Worm (Caenorhabditis elegans) whole organism, L1 larva: Measurements from ENCODE around the gene immt-1.

Experiments used
- C04F5.9 ChIP-seq: sonication (generic microtip); optimal IDR thresholded peaks from 2 replicates; lab custom pipeline; 2016; ENCODE audit warnings: missing genetic modification characterization, missing compliant biosample characterization
- C34B4.2 ChIP-seq: sonication (generic microtip); optimal IDR thresholded peaks from 2 replicates; lab custom pipeline; 2017; ENCODE audit warnings: mild to moderate bottlenecking, missing genetic modification characterization, missing compliant biosample characterization
- Y116A8C.19 ChIP-seq: sonication (generic microtip); optimal IDR thresholded peaks from 2 replicates; lab custom pipeline; 2016; ENCODE audit warnings: missing compliant biosample characterization, missing genetic modification characterization, borderline replicate concordance
- alr-1 ChIP-seq: fragments of 200-800 bp; sonication (Bioruptor generic); optimal IDR thresholded peaks from 2 replicates; lab custom pipeline; 2018; ENCODE audit warnings: borderline replicate concordance, mild to moderate bottlenecking, missing genetic modification characterization, missing compliant biosample characterization
- aly-2 ChIP-seq: fragments of 150-350 bp; optimal IDR thresholded peaks from 2 replicates; lab custom pipeline; 2014; ENCODE audit warnings: missing biosample characterization, missing genetic modification characterization
- ama-1 ChIP-seq: fragments of 150-350 bp; optimal IDR thresholded peaks from 2 replicates; lab custom pipeline; 2014
- ceh-8 ChIP-seq: fragments of 200-800 bp; sonication (Bioruptor generic); optimal IDR thresholded peaks from 2 replicates; lab custom pipeline; 2018; ENCODE audit warnings: mild to moderate bottlenecking, missing genetic modification characterization, moderate library complexity, missing compliant biosample characterization
- ceh-82 ChIP-seq, 3 experiments: fragments of 150-350 bp in 1 of 3; sonication (generic microtip) in 2 of 3; optimal IDR thresholded peaks; 2 replicates each; lab custom pipeline; 2014 to 2017; ENCODE audit warnings: missing biosample characterization in 3 of 3, missing genetic modification characterization in 3 of 3
- ceh-88 ChIP-seq: fragments of 200-800 bp; sonication (Bioruptor generic); IDR thresholded peaks from 2 replicates; pipeline ENCODE4 v1.3.6; 2022; ENCODE audit warnings: missing genetic modification characterization, missing compliant biosample characterization
- ceh-90 ChIP-seq: sonication (generic microtip); optimal IDR thresholded peaks from 2 replicates; lab custom pipeline; 2016; ENCODE audit warnings: missing genetic modification characterization, missing compliant biosample characterization
- ces-1 ChIP-seq: fragments of 150-350 bp; optimal IDR thresholded peaks from 2 replicates; lab custom pipeline; 2014; ENCODE audit warnings: missing biosample characterization, missing genetic modification reagents, missing genetic modification characterization
- dpl-1 ChIP-seq, 3 experiments: fragments of 150-350 bp in 2 of 3; sonication (generic microtip) in 1 of 3; optimal IDR thresholded peaks; 2 replicates each; lab custom pipeline; 2014 to 2017; ENCODE audit warnings: missing biosample characterization in 3 of 3, missing genetic modification characterization in 3 of 3, missing genetic modification reagents in 3 of 3
- dsc-1 ChIP-seq: sonication (generic microtip); optimal IDR thresholded peaks from 2 replicates; lab custom pipeline; 2016; ENCODE audit warnings: mild to moderate bottlenecking, missing genetic modification characterization, missing compliant biosample characterization
- efl-1 ChIP-seq, 4 experiments: fragments of 150-350 bp; optimal IDR thresholded peaks in 3 of 4; peaks in 1 of 4; 1 replicate in 1 of 4; 2 replicates in 3 of 4; lab custom pipeline; 2014; ENCODE audit warnings: missing biosample characterization in 2 of 4, missing genetic modification characterization in 2 of 4, missing genetic modification reagents in 2 of 4
- efl-3 ChIP-seq: fragments of 200-800 bp; sonication (Bioruptor generic); optimal IDR thresholded peaks from 2 replicates; lab custom pipeline; 2018; ENCODE audit warnings: mild to moderate bottlenecking, missing genetic modification characterization, missing compliant biosample characterization
- egl-13 ChIP-seq: sonication (generic microtip); optimal IDR thresholded peaks from 2 replicates; lab custom pipeline; 2016; ENCODE audit warnings: missing genotype, missing genetic modification reagents, missing genetic modification characterization, missing compliant biosample characterization
- egl-27 ChIP-seq, 2 experiments: fragments of 150-350 bp in 1 of 2; sonication (generic microtip); optimal IDR thresholded peaks; 3 replicates each; lab custom pipeline; 2017 to 2018; ENCODE audit warnings: missing biosample characterization in 2 of 2, missing genetic modification characterization in 2 of 2, missing genetic modification reagents in 2 of 2
- elt-2 ChIP-seq: sonication (generic microtip); optimal IDR thresholded peaks from 2 replicates; lab custom pipeline; 2016; ENCODE audit warnings: missing genetic modification characterization, mild to moderate bottlenecking, inconsistent platforms, missing compliant biosample characterization, missing genetic modification reagents
- elt-3 ChIP-seq, 6 experiments: fragments of 150-350 bp in 1 of 6; sonication (generic microtip); optimal IDR thresholded peaks; 2 replicates each; lab custom pipeline; 2017 to 2018; ENCODE audit warnings: missing biosample characterization in 6 of 6, missing genetic modification characterization in 6 of 6, inconsistent platforms in 1 of 6
- fkh-10 ChIP-seq: sonication (generic microtip); optimal IDR thresholded peaks from 2 replicates; lab custom pipeline; 2017; ENCODE audit warnings: missing biosample characterization, missing genetic modification reagents, missing genetic modification characterization
- fkh-4 ChIP-seq: sonication (generic microtip); optimal IDR thresholded peaks from 2 replicates; lab custom pipeline; 2016; ENCODE audit warnings: missing compliant biosample characterization, missing genetic modification characterization, borderline replicate concordance
- fkh-8 ChIP-seq: sonication (generic microtip); optimal IDR thresholded peaks from 2 replicates; lab custom pipeline; 2016; ENCODE audit warnings: mild to moderate bottlenecking, missing genetic modification characterization, missing compliant biosample characterization
- grh-1 ChIP-seq: fragments of 200-800 bp; sonication (Bioruptor generic); IDR thresholded peaks from 2 replicates; pipeline ENCODE4 v1.3.6; 2022; ENCODE audit warnings: missing genetic modification reagents, missing genetic modification characterization, missing compliant biosample characterization
- hpl-2 ChIP-seq: fragments of 150-350 bp; optimal IDR thresholded peaks from 2 replicates; lab custom pipeline; 2014; ENCODE audit warnings: missing biosample characterization, missing genetic modification reagents, missing genetic modification characterization
- jun-1 ChIP-seq: fragments of 150-350 bp; optimal IDR thresholded peaks from 2 replicates; lab custom pipeline; 2014; ENCODE audit warnings: missing biosample characterization, missing genetic modification reagents, missing genetic modification characterization
- lin-14 ChIP-seq: fragments of 200-800 bp; sonication (Bioruptor generic); optimal IDR thresholded peaks from 2 replicates; lab custom pipeline; 2018; ENCODE audit warnings: mild to moderate bottlenecking, missing genetic modification characterization, moderate library complexity, missing compliant biosample characterization
- lin-15B ChIP-seq: fragments of 150-350 bp; sonication (generic microtip); optimal IDR thresholded peaks from 3 replicates; lab custom pipeline; 2014; ENCODE audit warnings: missing biosample characterization, missing genetic modification characterization
- mab-9 ChIP-seq: fragments of 200-800 bp; sonication (Bioruptor generic); IDR thresholded peaks from 2 replicates; pipeline ENCODE4 v1.3.6; 2022; ENCODE audit warnings: missing genetic modification reagents, missing genetic modification characterization, missing compliant biosample characterization
- mdl-1 ChIP-seq, 2 experiments: fragments of 150-350 bp; optimal IDR thresholded peaks; 2 replicates each; lab custom pipeline; 2014 to 2017; ENCODE audit warnings: missing biosample characterization in 2 of 2, missing genetic modification characterization in 2 of 2, inconsistent platforms in 1 of 2
- mef-2 ChIP-seq: fragments of 150-350 bp; optimal IDR thresholded peaks from 2 replicates; lab custom pipeline; 2014; ENCODE audit warnings: missing biosample characterization, missing genetic modification characterization
- mep-1 ChIP-seq: fragments of 150-350 bp; optimal IDR thresholded peaks from 2 replicates; lab custom pipeline; 2014; ENCODE audit warnings: missing biosample characterization, missing genetic modification characterization
- nhr-12 ChIP-seq: sonication (generic microtip); optimal IDR thresholded peaks from 2 replicates; lab custom pipeline; 2017; ENCODE audit warnings: missing biosample characterization, missing genetic modification characterization
- nhr-20 ChIP-seq: sonication (generic microtip); optimal IDR thresholded peaks from 2 replicates; lab custom pipeline; 2016; ENCODE audit warnings: mild to moderate bottlenecking, missing genetic modification characterization, missing compliant biosample characterization
- nhr-47 ChIP-seq: sonication (generic microtip); optimal IDR thresholded peaks from 2 replicates; lab custom pipeline; 2016; ENCODE audit warnings: mild to moderate bottlenecking, missing genetic modification characterization, moderate library complexity, missing compliant biosample characterization
- nhr-71 ChIP-seq: sonication (generic microtip); optimal IDR thresholded peaks from 2 replicates; lab custom pipeline; 2016; ENCODE audit warnings: mild to moderate bottlenecking, missing genetic modification characterization, moderate library complexity, missing compliant biosample characterization
- nhr-77 ChIP-seq: fragments of 150-350 bp; optimal IDR thresholded peaks from 2 replicates; lab custom pipeline; 2014; ENCODE audit warnings: missing biosample characterization, missing genetic modification characterization
- nhr-85 ChIP-seq: sonication (generic microtip); peaks from one replicate; lab custom pipeline; 2016; ENCODE audit warnings: missing genetic modification characterization, inconsistent platforms, missing compliant biosample characterization
- pag-3 ChIP-seq: sonication (generic microtip); optimal IDR thresholded peaks from 2 replicates; lab custom pipeline; 2017; ENCODE audit warnings: missing genetic modification characterization, mild to moderate bottlenecking, missing compliant biosample characterization, antibody characterized with exemption, borderline replicate concordance; ENCODE audit not compliant: insufficient read depth
- pax-3 ChIP-seq: fragments of 200-800 bp; sonication (Bioruptor generic); optimal IDR thresholded peaks from 2 replicates; lab custom pipeline; 2018; ENCODE audit warnings: mild to moderate bottlenecking, missing genetic modification characterization, moderate library complexity, missing compliant biosample characterization
- skn-1 ChIP-seq: fragments of 150-350 bp; optimal IDR thresholded peaks from 2 replicates; lab custom pipeline; 2014; ENCODE audit warnings: missing biosample characterization, missing genetic modification characterization
- snpc-4 ChIP-seq: fragments of 150-350 bp; optimal IDR thresholded peaks from 2 replicates; lab custom pipeline; 2014; ENCODE audit warnings: missing biosample characterization, missing genetic modification characterization
- sox-4 ChIP-seq: sonication (generic microtip); optimal IDR thresholded peaks from 2 replicates; lab custom pipeline; 2016; ENCODE audit warnings: missing genetic modification characterization, missing compliant biosample characterization
- sup-37 ChIP-seq: fragments of 200-800 bp; sonication (Bioruptor generic); optimal IDR thresholded peaks from 2 replicates; lab custom pipeline; 2018; ENCODE audit warnings: mild to moderate bottlenecking, missing genetic modification characterization, missing compliant biosample characterization
- unc-130 ChIP-seq: fragments of 150-350 bp; optimal IDR thresholded peaks from 2 replicates; lab custom pipeline; 2017; ENCODE audit warnings: missing biosample characterization, missing genetic modification characterization, inconsistent platforms
- unc-98 ChIP-seq: fragments of 200-800 bp; sonication (Bioruptor generic); IDR thresholded peaks from 2 replicates; pipeline ENCODE4 v1.3.6; 2022; ENCODE audit warnings: missing genetic modification characterization, missing compliant biosample characterization
- vab-15 ChIP-seq: sonication (generic microtip); optimal IDR thresholded peaks from 2 replicates; lab custom pipeline; 2017; ENCODE audit warnings: missing genotype, mild to moderate bottlenecking, missing genetic modification characterization, missing compliant biosample characterization
- zag-1 ChIP-seq: fragments of 150-350 bp; optimal IDR thresholded peaks from 2 replicates; lab custom pipeline; 2014; ENCODE audit warnings: missing biosample characterization, missing genetic modification characterization
- zip-4 ChIP-seq: fragments of 200-800 bp; sonication (Bioruptor generic); optimal IDR thresholded peaks from 2 replicates; lab custom pipeline; 2018; ENCODE audit warnings: mild to moderate bottlenecking, missing genetic modification characterization, moderate library complexity, missing compliant biosample characterization
- ztf-11 ChIP-seq, 2 experiments: sonication (generic microtip); optimal IDR thresholded peaks; 2 replicates each; lab custom pipeline; 2016 to 2017; ENCODE audit warnings: missing genetic modification characterization in 2 of 2, missing biosample characterization in 1 of 2, missing compliant biosample characterization in 1 of 2
- ztf-4 ChIP-seq: fragments of 150-350 bp; optimal IDR thresholded peaks from 2 replicates; lab custom pipeline; 2014; ENCODE audit warnings: missing biosample characterization, missing genetic modification characterization

Gene immt-1

ce11 chrX:2688583-2689220 is 1.7 kb upstream of the immt-1 start, which contains the start of gene T14G11.1 (continued):
- TF ChIP-seq nhr-71 (peak; percentile 86), mdl-1 (tag; optimal IDR thresholded peaks at IDR 0.05; lab: Kevin White, UChicago) (peak in 1 of 2 experiments; percentile 70), ceh-82 (tag; optimal IDR thresholded peaks at IDR 0.05; lab: Kevin White, UChicago) (peak; percentile 62 to 85 (median 76)), ces-1 (GFP tag; lab: Kevin White, UChicago) (no peak), unc-130 (peak; percentile 41), aly-2 (peak; percentile 2), C04F5.9 (tag; lab: Kevin White, UChicago) (peak; percentile 99), mep-1 (tag; lab: Kevin White, UChicago) (peak; percentile 69), sox-4 (tag; lab: Kevin White, UChicago) (peak; percentile 10), ztf-11 (tag; optimal IDR thresholded peaks at IDR 0.05; lab: Kevin White, UChicago) (no peak), egl-13 (tag; lab: Kevin White, UChicago) (peak; percentile 56), nhr-85 (peak; percentile 84), zag-1 (tag; lab: Kevin White, UChicago) (no peak), elt-3 (tag; optimal IDR thresholded peaks at IDR 0.05; lab: Kevin White, UChicago) (no peak), fkh-10 (peak; percentile 76), elt-2 (tag; lab: Kevin White, UChicago) (peak; percentile 10), mab-9 (GFP tag; lab: Robert Waterston, UW) (no peak), Y116A8C.19 (tag; lab: Kevin White, UChicago) (no peak), hpl-2 (GFP tag; lab: Kevin White, UChicago) (no peak), dpl-1 (GFP tag; optimal IDR thresholded peaks at IDR 0.05; lab: Kevin White, UChicago) (peak; percentile 11 to 52 (median 24)), grh-1 (peak; percentile 39; the same call in 1 of the 2 replicates), fkh-4 (tag; lab: Kevin White, UChicago) (peak; percentile 42), jun-1 (peak; percentile 10), ceh-8 (GFP tag; lab: Kevin White, UChicago) (no peak), egl-27 (tag; optimal IDR thresholded peaks at IDR 0.05; lab: Kevin White, UChicago) (peak in 1 of 2 experiments; percentile 12), zip-4 (GFP tag; lab: Kevin White, UChicago) (peak; percentile 25), ama-1 (lab: Kevin White, UChicago) (no peak), skn-1 (peak; percentile 97), efl-3 (GFP tag; lab: Kevin White, UChicago) (no peak), nhr-12 (tag; lab: Kevin White, UChicago) (no peak), pag-3 (tag; lab: Kevin White, UChicago) (no peak), vab-15 (tag; lab: Kevin White, UChicago) (no peak), dsc-1 (peak; percentile 88), nhr-47 (tag; lab: Kevin White, UChicago) (peak; percentile 82), alr-1 (tag; lab: Kevin White, UChicago) (no peak), snpc-4 (tag; lab: Kevin White, UChicago) (no peak), fkh-8 (tag; lab: Kevin White, UChicago) (peak; percentile 42), unc-98 (GFP tag; lab: Robert Waterston, UW) (no peak), ceh-90 (no peak), sup-37 (peak; percentile 34), ztf-4 (tag; lab: Kevin White, UChicago) (peak; percentile 44), nhr-20 (tag; lab: Kevin White, UChicago) (peak; percentile 74), efl-1 (optimal IDR thresholded peaks at IDR 0.05; lab: Kevin White, UChicago) (peak; percentile 61 to 75), efl-1 (GFP tag; optimal IDR thresholded peaks at IDR 0.05 in 1 of 2; lab: Kevin White, UChicago) (peak in 1 of 2 experiments; percentile 85), nhr-77 (tag; lab: Kevin White, UChicago) (peak; percentile 61), ceh-88 (GFP tag; lab: Robert Waterston, UW) (no peak), pax-3 (no peak), mef-2 (no peak), lin-15B (tag; lab: Kevin White, UChicago) (no peak), C34B4.2 (tag; lab: Kevin White, UChicago) (no peak), lin-14 (GFP tag; lab: Kevin White, UChicago) (peak; percentile 87)
